Fruit fly (Drosophila melanogaster): ENCODE data around the gene Smr.
A peak's percentile ranks its signal among the peaks of the same experiment; 100 is the strongest.

Smr gene

DNA sequence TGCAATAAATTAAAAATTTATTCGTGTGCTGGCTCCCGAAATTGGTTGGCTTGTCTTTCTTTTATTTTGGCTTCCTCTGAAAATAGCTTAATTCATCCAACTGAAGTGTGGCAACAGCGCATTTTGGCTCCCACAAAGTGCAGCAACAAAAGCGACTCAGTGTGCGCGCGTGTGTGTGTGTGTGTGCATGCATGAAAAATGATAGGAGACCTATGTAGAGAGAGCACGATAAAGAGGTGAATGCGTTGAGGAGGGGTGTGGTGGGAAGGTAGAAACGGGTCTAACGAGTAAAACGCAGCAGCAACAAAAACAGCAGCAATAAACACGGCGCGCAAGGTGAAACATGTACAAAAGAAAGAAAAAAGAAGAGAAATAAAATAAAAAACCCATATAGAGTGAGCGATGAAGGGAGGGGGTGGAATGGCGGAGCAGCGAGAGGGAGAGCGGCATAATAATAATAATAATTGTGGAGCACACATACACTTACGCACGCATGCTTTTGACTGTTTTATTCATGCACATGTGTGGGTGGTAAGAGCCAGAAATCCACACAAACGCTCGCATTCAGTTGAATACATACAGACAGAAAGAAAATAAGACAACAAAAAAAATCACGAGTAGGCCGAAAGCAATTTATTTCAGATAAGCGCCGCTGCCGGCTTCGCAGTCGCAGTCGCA, 5.2 kb downstream of the Smr start (continued):
- 0 out of 2 replicates have a peak, but pooled peaks have one; percentile 27 for TF ChIP-seq GATAe (GFP tag; conservative IDR thresholded peaks at IDR 0.05)
- TF ChIP-seq H15 (GFP tag; IDR thresholded peaks at IDR 0.05) = no peak
- peak; percentile 41 for TF ChIP-seq chm (GFP tag; IDR thresholded peaks at IDR 0.05)
- TF ChIP-seq CG15514 (GFP tag; optimal IDR thresholded peaks at IDR 0.05) = peak; percentile 6
- peak; percentile 6; the same call in 1 of the 2 replicates for TF ChIP-seq E2f2 (GFP tag; IDR thresholded peaks at IDR 0.05)
- TF ChIP-seq CG18476 (GFP tag; optimal IDR thresholded peaks at IDR 0.05) = no peak
- TF ChIP-seq Lim3 (GFP tag; IDR thresholded peaks at IDR 0.05) = no peak
- no peak for TF ChIP-seq fd64A (GFP tag; optimal IDR thresholded peaks at IDR 0.05)
- TF ChIP-seq CG9727 (GFP tag; optimal IDR thresholded peaks at IDR 0.05) = peak; percentile 17
- no peak for TF ChIP-seq ase (GFP tag; IDR thresholded peaks at IDR 0.05)
- TF ChIP-seq Gug (GFP tag; IDR thresholded peaks at IDR 0.05) = no peak
- TF ChIP-seq CG11398 (GFP tag; optimal IDR thresholded peaks at IDR 0.05) = no peak
- no peak for TF ChIP-seq Rfx (GFP tag; IDR thresholded peaks at IDR 0.05)
- peak; percentile 21 to 51 for TF ChIP-seq Trl (optimal IDR thresholded peaks at IDR 0.05)
- no peak for TF ChIP-seq Trl (GFP tag; optimal IDR thresholded peaks at IDR 0.05)
- 0 out of 2 replicates have a peak, but pooled peaks have one; percentile 19 for TF ChIP-seq ara (GFP tag; IDR thresholded peaks at IDR 0.05)
- TF ChIP-seq CG6854 (GFP tag; optimal IDR thresholded peaks at IDR 0.05) = no peak
- no peak for TF ChIP-seq ken (GFP tag; IDR thresholded peaks at IDR 0.05)
- peak; percentile 74 for TF ChIP-seq sd (tag; optimal IDR thresholded peaks at IDR 0.05)
- peak; percentile 8 for TF ChIP-seq CG7745 (tag; optimal IDR thresholded peaks at IDR 0.05)

DNA sequence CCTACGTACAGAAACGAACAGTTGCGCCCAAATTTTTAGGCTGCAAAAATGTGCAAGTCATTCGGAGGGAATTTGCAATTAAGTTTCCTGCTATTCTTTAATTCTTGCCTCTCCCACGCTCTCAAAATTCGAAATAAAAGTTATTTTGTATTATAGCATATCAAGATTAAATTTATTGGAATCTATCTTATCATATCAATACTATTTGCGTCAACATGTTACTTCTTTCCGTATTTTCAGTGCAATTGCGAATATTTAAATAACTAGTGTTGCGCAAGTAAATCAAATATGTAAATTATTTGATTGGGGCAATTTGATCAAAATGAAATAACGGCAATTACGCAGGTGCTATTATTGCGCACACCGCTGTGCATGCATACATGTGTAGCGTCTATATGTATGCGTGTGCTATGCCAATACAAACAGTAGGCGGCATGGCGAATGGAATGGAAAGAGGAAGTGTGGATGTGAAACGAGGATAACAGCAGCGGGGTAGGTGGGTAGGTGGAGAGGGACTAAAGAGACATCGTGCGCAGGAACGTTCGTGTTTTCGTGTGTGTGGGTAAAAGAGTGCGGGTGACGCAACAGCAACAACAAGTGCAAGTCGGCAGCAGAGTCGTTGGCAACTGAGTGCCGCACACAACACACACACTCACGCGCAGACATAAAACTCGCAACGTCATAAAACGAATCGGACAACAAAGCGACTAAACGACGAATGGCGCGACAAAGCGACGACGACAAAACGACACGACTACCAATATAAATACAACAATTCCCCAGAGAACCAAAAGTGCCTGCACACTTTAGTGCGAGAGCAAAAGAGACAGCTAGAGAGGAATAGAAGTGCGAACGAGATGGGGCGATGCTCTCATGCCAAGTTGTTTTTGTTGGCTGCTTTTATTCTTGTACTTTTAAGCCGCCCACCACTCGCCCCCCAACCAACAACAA, 6.7 kb downstream of the Smr start:
- TF ChIP-seq onecut (GFP tag; IDR thresholded peaks at IDR 0.05) = peak; percentile 62
- peak; percentile 4 to 51 for TF ChIP-seq Trl (optimal IDR thresholded peaks at IDR 0.05)
- peak; percentile 86 for TF ChIP-seq Trl (GFP tag; optimal IDR thresholded peaks at IDR 0.05)
- TF ChIP-seq Ets97D (GFP tag; optimal IDR thresholded peaks at IDR 0.05) = peak; percentile 67
- TF ChIP-seq Myb (GFP tag; optimal IDR thresholded peaks at IDR 0.05) = peak; percentile 80
- peak; percentile 79 for TF ChIP-seq vfl (GFP tag; optimal IDR thresholded peaks at IDR 0.05)
- peak; percentile 93 for TF ChIP-seq PHDP (tag; optimal IDR thresholded peaks at IDR 0.05)
- TF ChIP-seq CTCF (GFP tag; optimal IDR thresholded peaks at IDR 0.05) = peak; percentile 51
- TF ChIP-seq sqz (GFP tag; optimal IDR thresholded peaks at IDR 0.05) = peak; percentile 75
- peak; percentile 83; the same call in 2 of the 3 replicates for TF ChIP-seq CG7357 (GFP tag; IDR thresholded peaks at IDR 0.05)
- TF ChIP-seq sima (GFP tag; optimal IDR thresholded peaks at IDR 0.05) = peak; percentile 83
- no peak for TF ChIP-seq Dp (GFP tag; optimal IDR thresholded peaks at IDR 0.05)
- TF ChIP-seq CG17328 (GFP tag; IDR thresholded peaks at IDR 0.05) = peak; percentile 79
- peak; percentile 89 for TF ChIP-seq Side (GFP tag; optimal IDR thresholded peaks at IDR 0.05)
- peak; percentile 96 for TF ChIP-seq Ssrp (tag; optimal IDR thresholded peaks at IDR 0.05)
- peak; percentile 64; the same call in 2 of the 3 replicates for TF ChIP-seq sr (GFP tag; IDR thresholded peaks at IDR 0.05)
- peak; percentile 80 for TF ChIP-seq fd64A (GFP tag; optimal IDR thresholded peaks at IDR 0.05)
- TF ChIP-seq Bgb (GFP tag; IDR thresholded peaks at IDR 0.05; ENCODE audit: partially characterized antibody) = no peak
- TF ChIP-seq Hmx (GFP tag; optimal IDR thresholded peaks at IDR 0.05) = peak; percentile 90
- no peak for TF ChIP-seq gfzf (GFP tag; optimal IDR thresholded peaks at IDR 0.05)
- TF ChIP-seq crp (GFP tag; optimal IDR thresholded peaks at IDR 0.05) = peak in 1 of 2 experiments; percentile 66
- TF ChIP-seq B-H1 (GFP tag; IDR thresholded peaks at IDR 0.05) = peak; percentile 73
- TF ChIP-seq nom (GFP tag; optimal IDR thresholded peaks at IDR 0.05) = peak; percentile 56
- TF ChIP-seq Dfd (GFP tag; optimal IDR thresholded peaks at IDR 0.05) = no peak
- TF ChIP-seq inv (GFP tag; IDR thresholded peaks at IDR 0.05; ENCODE audit: partially characterized antibody) = no peak
- TF ChIP-seq klu (GFP tag; IDR thresholded peaks at IDR 0.05) = no peak; the same call in none of the 2 replicates
- no peak for TF ChIP-seq CG34224 (GFP tag; IDR thresholded peaks at IDR 0.05; ENCODE audit: partially characterized antibody)
- TF ChIP-seq usp (GFP tag; optimal IDR thresholded peaks at IDR 0.05) = no peak
- TF ChIP-seq dimm (GFP tag; IDR thresholded peaks at IDR 0.05) = peak; percentile 49
- peak; percentile 88 for TF ChIP-seq CG17385 (GFP tag; optimal IDR thresholded peaks at IDR 0.05)
- TF ChIP-seq Dek (tag; optimal IDR thresholded peaks at IDR 0.05) = peak; percentile 92
